Fruit fly (Drosophila melanogaster): Measurements from ENCODE around the gene CG14380.

The CG14380 gene

dm6 chr3R:13188219-13188618 is at the start of gene CG14380:
Gene CG14380 (plus strand): TSS chr3R:13188519.
- no peak for TF ChIP-seq CTCF (optimal IDR thresholded peaks at IDR 0.05)
- no peak for TF ChIP-seq CG8478 (optimal IDR thresholded peaks at IDR 0.05)

dm6 chr3R:13155587-13155986 is 32.7 kb upstream of the CG14380 start, which contains the start of gene 2mit:
Gene 2mit (minus strand): TSS chr3R:13155687.
- TF ChIP-seq CTCF (optimal IDR thresholded peaks at IDR 0.05) = no peak
- no peak for TF ChIP-seq CG8478 (optimal IDR thresholded peaks at IDR 0.05)

DNA sequence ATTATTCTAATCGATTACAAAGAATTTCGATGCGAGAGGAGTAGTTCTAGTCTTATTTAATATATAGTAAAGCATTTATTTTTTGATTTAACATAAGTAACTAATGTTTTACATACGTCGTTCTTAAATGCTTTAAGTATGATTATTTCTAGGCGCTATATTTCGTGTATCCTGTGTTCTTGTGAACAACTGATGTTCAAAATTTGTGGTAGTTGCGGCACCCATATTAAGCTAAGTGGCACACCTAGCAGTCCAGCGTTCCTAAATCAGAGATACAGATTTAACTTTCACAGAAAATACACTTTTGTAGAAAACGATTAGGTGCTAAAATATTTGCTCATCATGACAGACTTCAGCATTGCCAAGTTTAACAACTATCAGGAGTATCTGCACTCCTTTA is 7.3 kb upstream of the CG14380 start, which contains the start of gene CG8138:
Gene CG8138 (plus strand): TSS at position 301 of the 400 bp plus-strand sequence.
- TF ChIP-seq CG8478 (optimal IDR thresholded peaks at IDR 0.05) = no peak
- no peak for TF ChIP-seq CTCF (optimal IDR thresholded peaks at IDR 0.05)

dm6 chr3R:13186396-13186795 is 1.9 kb upstream of the CG14380 start, which contains the start of gene CG8508:
Gene CG8508 (minus strand): TSS chr3R:13186496.
- TF ChIP-seq CTCF (optimal IDR thresholded peaks at IDR 0.05) = no peak
- TF ChIP-seq CG8478 (optimal IDR thresholded peaks at IDR 0.05) = no peak

dm6 chr3R:13191299-13191698 is 3.0 kb downstream of the CG14380 start, which contains the start of gene CG8141:
Gene CG8141 (plus strand): TSS chr3R:13191599.
- TF ChIP-seq CTCF (optimal IDR thresholded peaks at IDR 0.05) (no peak), CG8478 (optimal IDR thresholded peaks at IDR 0.05) (no peak)

DNA sequence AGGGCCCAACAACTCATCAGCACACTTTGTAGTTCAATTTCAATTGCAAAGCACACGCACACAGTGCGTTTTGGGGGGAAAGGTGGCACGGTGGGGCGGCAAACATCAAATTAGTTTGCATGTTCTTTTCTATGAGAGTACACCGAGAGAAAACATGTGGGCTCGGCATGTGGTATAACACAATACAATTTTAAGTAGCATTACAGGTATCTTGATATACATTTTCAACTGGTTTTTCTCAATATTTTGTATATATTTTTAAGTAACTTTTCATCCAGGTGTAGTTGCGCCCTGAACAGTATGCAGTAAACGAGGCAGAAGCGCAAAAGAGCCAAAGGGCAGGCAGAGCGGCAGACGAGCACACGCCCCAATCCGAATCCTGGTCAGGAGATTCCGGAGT is 12.1 kb downstream of the CG14380 start:
- TF ChIP-seq CTCF (optimal IDR thresholded peaks at IDR 0.05) (no peak), CG8478 (optimal IDR thresholded peaks at IDR 0.05) (no peak)

DNA sequence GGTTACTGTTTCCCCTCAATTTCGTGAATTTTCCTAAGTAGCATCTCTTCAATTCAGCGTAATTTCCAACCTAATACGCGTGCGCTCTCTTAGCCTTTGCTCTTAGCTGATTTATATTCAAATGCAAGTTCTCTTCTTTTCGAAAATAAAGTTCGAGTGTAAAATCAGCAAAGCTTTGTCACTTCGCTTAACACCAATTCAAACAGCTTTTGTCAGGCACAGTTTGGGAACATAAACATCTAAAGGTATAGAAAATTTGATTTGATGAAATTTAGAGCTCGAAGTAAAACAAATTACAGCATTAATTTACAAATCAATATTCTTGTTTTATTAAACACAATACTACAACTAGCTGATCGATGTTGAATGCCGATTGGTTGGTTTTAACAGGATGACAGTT is 20.1 kb downstream of the CG14380 start:
- no peak for TF ChIP-seq CG8478 (optimal IDR thresholded peaks at IDR 0.05)
- TF ChIP-seq CTCF (optimal IDR thresholded peaks at IDR 0.05) = no peak

DNA sequence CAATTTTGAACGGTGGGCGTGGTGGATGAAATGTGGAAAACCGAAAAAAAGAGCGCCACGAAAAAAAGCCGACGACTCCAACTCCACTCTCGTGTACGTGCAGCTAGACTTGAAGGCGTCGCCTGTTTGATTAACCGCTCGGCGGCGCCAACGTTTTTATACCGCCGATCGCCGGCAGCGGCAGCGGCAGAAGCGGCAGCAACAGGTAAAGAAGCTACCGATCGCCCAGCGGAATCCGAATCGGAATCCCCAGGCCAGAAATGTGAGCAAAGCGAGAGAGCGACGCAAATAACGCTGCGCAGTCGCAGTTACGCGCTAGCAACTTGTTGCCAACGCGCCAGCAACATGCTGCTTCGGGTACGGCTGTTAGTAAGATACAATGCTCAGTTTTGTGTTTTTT is 26.0 kb downstream of the CG14380 start, which contains the start of gene CG8483:
Gene CG8483 (minus strand): TSS at position 119 of the 400 bp plus-strand sequence.
- no peak for TF ChIP-seq CG8478 (optimal IDR thresholded peaks at IDR 0.05)
- no peak for TF ChIP-seq CTCF (optimal IDR thresholded peaks at IDR 0.05)

dm6 chr3R:13215100-13215499 is 26.8 kb downstream of the CG14380 start:
- TF ChIP-seq CTCF (optimal IDR thresholded peaks at IDR 0.05) = no peak
- TF ChIP-seq CG8478 (optimal IDR thresholded peaks at IDR 0.05) = no peak

- no peak for TF ChIP-seq CG8478 (optimal IDR thresholded peaks at IDR 0.05)
- TF ChIP-seq CTCF (optimal IDR thresholded peaks at IDR 0.05) = no peak
Measured at dm6 chr3R:13218733-13219132, 30.4 kb downstream of the CG14380 start.

- TF ChIP-seq CTCF (optimal IDR thresholded peaks at IDR 0.05) (no peak), CG8478 (optimal IDR thresholded peaks at IDR 0.05) (no peak)
Measured at dm6 chr3R:13220478-13220877, 32.2 kb downstream of the CG14380 start, which contains the start of gene CG8476. Gene CG8476 (minus strand): TSS chr3R:13220578.

- TF ChIP-seq CTCF (optimal IDR thresholded peaks at IDR 0.05) = no peak
- no peak for TF ChIP-seq CG8478 (optimal IDR thresholded peaks at IDR 0.05)
Measured at dm6 chr3R:13221820-13222219, 33.5 kb downstream of the CG14380 start.

DNA sequence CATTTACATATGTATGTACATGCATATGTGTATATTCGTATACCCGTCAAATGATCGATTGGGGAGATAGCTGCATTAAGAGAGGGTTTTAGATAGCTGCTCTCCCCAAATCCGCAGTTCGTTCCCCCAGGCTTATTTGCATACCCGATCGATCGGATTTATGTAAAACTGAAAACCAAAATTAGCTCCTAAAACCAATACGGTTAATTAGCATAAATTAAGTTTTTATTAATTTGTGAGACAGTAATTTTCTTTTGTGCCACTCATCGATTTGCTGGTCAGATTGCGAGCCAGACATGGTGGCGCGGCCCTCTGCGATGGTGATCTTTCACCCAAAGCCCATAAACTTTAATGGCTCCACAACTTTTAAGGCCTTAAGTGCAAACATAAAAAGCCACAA is 42.9 kb downstream of the CG14380 start:
- TF ChIP-seq CTCF (optimal IDR thresholded peaks at IDR 0.05) (no peak), CG8478 (optimal IDR thresholded peaks at IDR 0.05) (no peak)

All from S2 (cell line).